Worm (Caenorhabditis elegans) whole organism, mixed stage, embryonic: Measurements from ENCODE around the gene T05A8.11.
"Not testable (repeated sequence)": the region's sequence is repeated elsewhere in the genome, so short reads cannot be mapped to it uniquely, and the experiment has no call there.

Experiments used
- M03D4.4 ChIP-seq: sonication (generic microtip); optimal IDR thresholded peaks from 2 replicates; lab custom pipeline; 2017; ENCODE audit warnings: mild to moderate bottlenecking, missing genetic modification characterization, missing compliant biosample characterization
- bed-3 ChIP-seq: fragments of 200-800 bp; sonication (Bioruptor generic); optimal IDR thresholded peaks from 3 replicates; lab custom pipeline; 2018; ENCODE audit warnings: mild to moderate bottlenecking, missing genetic modification characterization, moderate library complexity, missing compliant biosample characterization
- ceh-39 ChIP-seq: fragments of 150-350 bp; optimal IDR thresholded peaks from 2 replicates; lab custom pipeline; 2014; ENCODE audit warnings: missing biosample characterization, missing genetic modification characterization
- ceh-83 ChIP-seq: fragments of 200-800 bp; sonication (Bioruptor generic); optimal IDR thresholded peaks from 2 replicates; lab custom pipeline; 2018; ENCODE audit warnings: mild to moderate bottlenecking, missing genetic modification characterization, missing compliant biosample characterization
- ces-1 ChIP-seq: fragments of 150-350 bp; optimal IDR thresholded peaks from 2 replicates; lab custom pipeline; 2014; ENCODE audit warnings: missing biosample characterization, missing genetic modification reagents, missing genetic modification characterization
- cnd-1 ChIP-seq: fragments of 200-800 bp; sonication (Bioruptor generic); optimal IDR thresholded peaks from 2 replicates; lab custom pipeline; 2018; ENCODE audit warnings: mild to moderate bottlenecking, missing genetic modification characterization, missing compliant biosample characterization
- drap-1 ChIP-seq: fragments of 200-800 bp; sonication (Bioruptor generic); optimal IDR thresholded peaks from 3 replicates; lab custom pipeline; 2018; ENCODE audit warnings: mild to moderate bottlenecking, missing genetic modification characterization, missing compliant biosample characterization
- elt-1 ChIP-seq: sonication (generic microtip); optimal IDR thresholded peaks from 2 replicates; lab custom pipeline; 2017; ENCODE audit warnings: missing genetic modification characterization, mild to moderate bottlenecking, missing compliant biosample characterization, antibody characterized with exemption, moderate library complexity, borderline replicate concordance; ENCODE audit not compliant: insufficient read depth
- elt-3 ChIP-seq: fragments of 150-350 bp; optimal IDR thresholded peaks from 2 replicates; lab custom pipeline; 2014; ENCODE audit warnings: missing biosample characterization, missing genetic modification characterization
- ham-2 ChIP-seq: fragments of 200-800 bp; sonication (Bioruptor generic); optimal IDR thresholded peaks from 2 replicates; lab custom pipeline; 2018; ENCODE audit warnings: mild to moderate bottlenecking, missing genetic modification characterization, missing compliant biosample characterization
- hlh-1 ChIP-seq: fragments of 150-350 bp; optimal IDR thresholded peaks from 2 replicates; lab custom pipeline; 2014; ENCODE audit warnings: missing biosample characterization, missing genetic modification reagents, missing genetic modification characterization
- lin-13 ChIP-seq: fragments of 150-350 bp; optimal IDR thresholded peaks from 2 replicates; lab custom pipeline; 2014; ENCODE audit warnings: missing biosample characterization, missing genetic modification characterization
- lin-32 ChIP-seq: fragments of 200-800 bp; sonication (Bioruptor generic); optimal IDR thresholded peaks from 2 replicates; lab custom pipeline; 2018; ENCODE audit warnings: mild to moderate bottlenecking, missing genetic modification characterization, missing compliant biosample characterization
- lsy-2 ChIP-seq: fragments of 150-350 bp; optimal IDR thresholded peaks from 2 replicates; lab custom pipeline; 2014; ENCODE audit warnings: missing biosample characterization, missing genetic modification characterization
- mab-5 ChIP-seq: fragments of 150-350 bp; optimal IDR thresholded peaks from 2 replicates; lab custom pipeline; 2014; ENCODE audit warnings: missing biosample characterization, missing genetic modification characterization
- mep-1 ChIP-seq: fragments of 150-350 bp; optimal IDR thresholded peaks from 2 replicates; lab custom pipeline; 2017; ENCODE audit warnings: missing biosample characterization, missing genetic modification reagents, missing genetic modification characterization, inconsistent platforms
- mls-2 ChIP-seq: sonication (generic microtip); optimal IDR thresholded peaks from 2 replicates; lab custom pipeline; 2016; ENCODE audit warnings: mild to moderate bottlenecking, missing genetic modification characterization, moderate library complexity, missing compliant biosample characterization
- nhr-12 ChIP-seq: fragments of 150-350 bp; optimal IDR thresholded peaks from 2 replicates; lab custom pipeline; 2014; ENCODE audit warnings: missing biosample characterization, missing genetic modification characterization
- nhr-28 ChIP-seq: fragments of 150-350 bp; optimal IDR thresholded peaks from 2 replicates; lab custom pipeline; 2014; ENCODE audit warnings: missing biosample characterization, missing genetic modification characterization
- nhr-76 ChIP-seq: sonication (generic microtip); optimal IDR thresholded peaks from 2 replicates; lab custom pipeline; 2017; ENCODE audit warnings: missing biosample characterization, missing genetic modification characterization
- pha-4 ChIP-seq: fragments of 150-350 bp; optimal IDR thresholded peaks from 2 replicates; lab custom pipeline; 2018; ENCODE audit warnings: missing biosample characterization, missing genetic modification reagents, missing genetic modification characterization
- sptf-1 ChIP-seq: sonication (generic microtip); optimal IDR thresholded peaks from 2 replicates; lab custom pipeline; 2017; ENCODE audit warnings: mild to moderate bottlenecking, missing genetic modification characterization, moderate library complexity, missing compliant biosample characterization
- tbx-8 ChIP-seq: fragments of 200-800 bp; sonication (Bioruptor generic); optimal IDR thresholded peaks from 2 replicates; lab custom pipeline; 2018; ENCODE audit warnings: mild to moderate bottlenecking, missing genetic modification characterization, moderate library complexity, missing compliant biosample characterization
- unc-120 ChIP-seq: sonication (generic microtip); optimal IDR thresholded peaks from 2 replicates; lab custom pipeline; 2017; ENCODE audit warnings: missing genetic modification characterization, missing compliant biosample characterization; ENCODE audit not compliant: poor library complexity, severe bottlenecking
- unc-39 ChIP-seq: fragments of 150-350 bp; optimal IDR thresholded peaks from 2 replicates; lab custom pipeline; 2014; ENCODE audit warnings: missing biosample characterization, missing genetic modification characterization
- unc-62 ChIP-seq: fragments of 150-350 bp; optimal IDR thresholded peaks from 2 replicates; lab custom pipeline; 2014; ENCODE audit warnings: missing biosample characterization, missing genetic modification reagents, missing genetic modification characterization
- zip-8 ChIP-seq: fragments of 150-350 bp; optimal IDR thresholded peaks from 2 replicates; lab custom pipeline; 2014; ENCODE audit warnings: missing biosample characterization, missing genetic modification characterization
- ztf-11 ChIP-seq: fragments of 150-350 bp; optimal IDR thresholded peaks from 2 replicates; lab custom pipeline; 2014; ENCODE audit warnings: missing biosample characterization, missing genetic modification characterization

The T05A8.11 gene

DNA sequence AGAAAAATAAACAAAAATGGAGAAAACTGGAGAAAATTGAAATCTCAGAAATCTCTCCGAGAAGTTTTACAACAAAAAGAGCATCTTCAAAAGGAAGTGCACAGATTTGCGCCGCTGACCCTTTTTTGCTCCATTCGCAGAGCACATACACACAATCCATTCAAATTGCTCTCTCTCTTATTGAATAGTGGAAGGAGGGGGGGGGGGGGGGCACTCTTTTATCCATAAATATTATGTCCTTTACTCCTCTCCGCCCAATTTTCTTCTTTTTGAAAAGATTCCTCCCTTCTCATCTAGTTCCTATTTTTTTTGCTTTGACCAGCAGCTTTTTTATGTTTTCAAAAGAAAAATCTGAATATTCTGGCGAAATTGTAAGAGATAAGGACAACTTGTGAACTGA is 30.4 kb downstream of the T05A8.11 start:
- no peak for TF ChIP-seq mep-1 (tag; lab: Kevin White, UChicago)
- peak; percentile 18 for TF ChIP-seq ces-1 (GFP tag; lab: Kevin White, UChicago)
- TF ChIP-seq, all 35 proteins: peak for 1

DNA sequence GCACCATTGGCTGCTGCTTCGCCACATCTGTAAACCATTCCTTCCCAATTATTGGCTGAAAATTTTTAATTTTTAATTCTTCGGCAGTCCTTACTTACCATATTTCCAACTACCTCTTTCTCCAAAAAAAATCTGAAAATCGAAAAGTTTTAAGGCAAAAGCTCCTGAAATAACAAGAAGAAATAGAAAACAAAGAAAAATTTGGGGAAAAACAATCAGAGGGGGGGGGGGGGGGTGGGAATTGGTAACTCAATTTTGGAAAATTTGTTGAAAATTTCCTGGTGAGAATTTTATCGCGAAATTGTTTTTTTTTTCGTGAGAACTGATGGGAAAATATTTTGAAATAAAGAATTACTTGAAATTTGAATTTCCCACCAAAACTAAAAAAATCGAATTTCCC is 33.0 kb downstream of the T05A8.11 start, which contains the start of gene set-11:
set-11 (minus strand) TSS at position 101 of the 400 bp plus-strand sequence.
- no peak for TF ChIP-seq ham-2

DNA sequence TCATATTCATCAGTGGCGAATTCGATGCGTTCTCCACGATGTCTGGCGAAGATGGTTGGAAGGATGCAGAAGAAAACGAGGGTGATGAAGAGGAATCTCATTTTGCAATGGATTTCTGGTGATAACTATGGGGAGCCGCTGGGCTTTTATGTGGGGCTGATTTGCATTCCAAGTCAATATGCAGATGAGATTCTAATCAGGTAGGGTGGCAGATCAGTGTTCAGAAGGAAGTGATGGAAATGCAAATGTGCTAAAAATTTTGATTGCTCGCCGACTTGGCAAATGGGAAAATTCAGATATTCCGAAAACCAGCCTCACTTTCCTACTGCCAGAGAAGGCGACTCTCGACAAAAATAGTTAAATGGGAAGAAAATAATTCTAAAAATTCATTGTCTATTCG is 35.4 kb downstream of the T05A8.11 start, which contains the start of gene nspf-3:
nspf-3 (minus strand) TSS at position 101 of the 400 bp plus-strand sequence.
- TF ChIP-seq M03D4.4 (tag; lab: Kevin White, UChicago), result no peak
- TF ChIP-seq zip-8 (tag; lab: Kevin White, UChicago), result no peak

DNA sequence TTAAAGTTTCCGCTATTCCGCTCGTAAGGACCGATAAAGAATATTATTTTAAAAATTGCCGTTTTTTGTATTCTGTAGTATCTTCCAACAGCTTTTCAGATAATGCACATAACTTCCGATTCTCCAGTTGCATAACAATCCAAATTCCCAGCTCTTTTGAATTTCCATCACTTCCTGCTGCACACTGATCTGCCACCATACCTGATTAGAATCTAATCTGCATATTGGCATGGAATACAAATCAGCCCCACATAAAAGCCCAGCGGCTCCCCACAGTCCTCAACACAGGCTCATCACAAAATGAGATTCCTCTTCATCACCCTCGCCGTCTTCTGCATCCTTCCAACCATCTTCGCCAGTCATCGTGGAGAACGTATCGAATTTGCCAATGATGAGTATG is 36.8 kb downstream of the T05A8.11 start, which contains the start of gene nspf-2:
nspf-2 (plus strand) TSS at position 301 of the 400 bp plus-strand sequence.
- not testable (repeated sequence) for TF ChIP-seq unc-39 (tag; lab: Kevin White, UChicago); lsy-2 (tag; lab: Kevin White, UChicago); ceh-39

DNA sequence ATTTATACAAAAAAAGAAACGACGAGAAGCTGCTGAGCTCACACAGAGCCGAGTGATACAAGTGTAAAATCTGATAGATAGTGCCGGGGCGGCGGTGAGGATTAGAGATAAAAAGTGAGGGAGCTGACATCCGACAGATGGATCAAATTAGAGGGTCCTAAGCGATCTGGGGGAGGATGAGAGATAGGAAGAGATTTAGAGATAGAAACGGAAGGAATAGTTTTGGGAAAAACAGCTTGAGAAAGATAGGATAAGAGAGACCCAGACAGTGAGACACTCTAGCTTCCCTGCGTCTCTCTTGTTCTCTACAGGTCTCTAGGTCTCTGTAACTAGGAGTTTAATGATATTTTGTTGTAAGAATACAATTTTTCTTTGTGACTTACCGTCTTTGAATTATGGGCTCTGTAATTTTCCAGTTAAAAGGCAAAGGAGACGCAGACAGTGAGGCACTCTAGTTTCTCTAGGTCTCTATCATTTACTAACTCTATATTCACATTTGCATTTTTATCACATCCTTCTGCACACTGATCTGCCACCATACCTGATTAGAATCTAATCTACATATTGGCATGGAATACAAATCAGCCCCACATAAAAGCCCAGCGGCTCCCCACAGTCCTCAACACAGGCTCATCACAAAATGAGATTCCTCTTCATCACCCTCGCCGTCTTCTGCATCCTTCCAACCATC is 38.3 kb downstream of the T05A8.11 start, which contains the start of the genes sup-9 and nspf-1:
sup-9 (minus strand) TSS at position 43 of the 691 bp plus-strand sequence.
nspf-1 (plus strand) TSS at position 641 of the 691 bp plus-strand sequence.
- TF ChIP-seq sptf-1 (tag; lab: Kevin White, UChicago), result no peak
- peak; percentile 65 for TF ChIP-seq unc-62 (GFP tag; lab: Kevin White, UChicago)
- TF ChIP-seq nhr-12, result no peak
- no peak for TF ChIP-seq ztf-11
- no peak for TF ChIP-seq drap-1
- peak; percentile 48 for TF ChIP-seq unc-120 (tag; lab: Kevin White, UChicago)
- TF ChIP-seq lin-32 (GFP tag; lab: Kevin White, UChicago), result no peak
- TF ChIP-seq hlh-1 (tag; lab: Kevin White, UChicago), result peak; percentile 34
- peak; percentile 15 for TF ChIP-seq ces-1 (GFP tag; lab: Kevin White, UChicago)

DNA sequence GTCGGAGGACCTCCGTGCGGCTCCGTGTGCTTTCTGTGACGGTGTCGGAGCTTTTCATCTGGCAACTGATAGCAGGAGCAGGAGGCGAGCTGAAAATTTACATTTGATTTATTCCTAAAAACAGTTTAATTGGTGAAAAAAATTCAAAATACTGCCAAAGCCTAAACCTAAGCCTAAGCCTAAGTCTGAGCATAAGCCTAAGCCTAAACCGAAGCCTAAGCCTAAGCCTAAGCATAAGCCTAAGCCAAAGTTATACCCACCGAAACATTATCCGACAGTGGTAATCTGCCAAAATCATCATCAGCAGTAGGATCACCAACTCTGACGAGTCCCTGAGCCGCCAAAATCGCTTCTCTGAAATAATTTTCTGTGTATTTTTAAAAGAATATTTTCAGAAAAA is 40.7 kb downstream of the T05A8.11 start:
- TF ChIP-seq zip-8 (tag; lab: Kevin White, UChicago) (no peak), nhr-28 (tag; lab: Kevin White, UChicago) (no peak), elt-3 (tag; lab: Kevin White, UChicago) (no peak), mep-1 (tag; lab: Kevin White, UChicago) (no peak), nhr-12 (no peak), ceh-39 (no peak), lin-13 (tag; lab: Kevin White, UChicago) (no peak), M03D4.4 (tag; lab: Kevin White, UChicago) (no peak), ceh-83 (GFP tag; lab: Kevin White, UChicago) (no peak), drap-1 (no peak), pha-4 (tag; lab: Kevin White, UChicago) (no peak)

DNA sequence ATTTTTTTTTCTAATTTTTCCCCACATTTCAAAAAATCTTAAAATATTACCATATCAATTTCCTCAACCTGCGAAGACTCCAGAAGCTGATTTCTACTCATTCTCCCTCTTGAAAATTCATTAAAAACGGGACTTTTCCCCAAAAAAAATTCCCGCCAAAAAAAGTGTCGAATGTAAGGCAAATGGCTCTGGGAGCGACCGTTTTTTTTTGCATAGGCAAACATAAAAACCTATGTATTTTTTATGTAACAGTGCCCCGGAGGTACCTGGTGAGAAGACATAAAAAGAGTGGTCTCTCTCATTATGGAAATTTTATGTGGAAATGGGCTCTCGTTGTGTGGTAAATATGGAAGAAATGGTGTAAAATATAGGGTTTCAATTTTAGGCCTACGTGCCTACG is 41.3 kb downstream of the T05A8.11 start, which contains the start of gene ceh-87:
ceh-87 (minus strand) TSS at position 101 of the 400 bp plus-strand sequence.
- TF ChIP-seq cnd-1 (tag; lab: Kevin White, UChicago) (no peak), ceh-39 (no peak), mls-2 (tag; lab: Kevin White, UChicago) (no peak), nhr-12 (no peak), lsy-2 (tag; lab: Kevin White, UChicago) (no peak), ces-1 (GFP tag; lab: Kevin White, UChicago) (no peak), pha-4 (tag; lab: Kevin White, UChicago) (no peak), elt-1 (no peak), hlh-1 (tag; lab: Kevin White, UChicago) (no peak), nhr-76 (tag; lab: Kevin White, UChicago) (no peak), mab-5 (tag; lab: Kevin White, UChicago) (no peak), nhr-28 (tag; lab: Kevin White, UChicago) (no peak), bed-3 (GFP tag; lab: Kevin White, UChicago) (no peak), ham-2 (no peak), lin-13 (tag; lab: Kevin White, UChicago) (no peak), tbx-8 (GFP tag; lab: Kevin White, UChicago) (no peak), drap-1 (no peak)
